Worm (Caenorhabditis elegans): ENCODE measurements around the gene C15H11.1.

C15H11.1 gene

DNA sequence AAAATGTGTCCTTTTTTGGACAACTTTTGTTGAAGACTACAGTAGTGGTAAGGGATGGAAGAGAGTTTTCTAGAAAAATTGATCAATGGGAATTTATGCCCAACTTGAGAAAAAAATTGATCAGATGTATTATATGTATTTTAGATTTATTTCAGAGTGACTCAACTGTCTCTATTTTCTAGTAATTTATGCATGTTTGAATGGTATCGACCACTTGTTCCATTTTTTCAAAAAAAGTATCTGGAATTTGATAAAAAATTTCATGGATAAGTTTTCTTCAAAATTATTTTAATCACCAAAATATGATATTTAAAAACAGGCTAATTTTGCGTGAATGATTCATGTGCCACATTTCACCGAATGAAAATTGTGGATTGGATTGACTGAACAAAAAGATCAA is 1.8 kb upstream of the C15H11.1 start, which contains the start of gene C15H11.10:
Gene C15H11.10 (plus strand): TSS at position 301 of the 400 bp plus-strand sequence.
- TF ChIP-seq zag-1 (tag; optimal IDR thresholded peaks at IDR 0.05) (no peak), nhr-25 (tag; optimal IDR thresholded peaks at IDR 0.05) (no peak), ztf-11 (tag; optimal IDR thresholded peaks at IDR 0.05) (no peak), nhr-76 (tag; optimal IDR thresholded peaks at IDR 0.05) (no peak), jun-1 (tag; optimal IDR thresholded peaks at IDR 0.05) (no peak), aly-2 (tag; optimal IDR thresholded peaks at IDR 0.05) (no peak), nhr-23 (tag; optimal IDR thresholded peaks at IDR 0.05) (no peak), daf-12 (tag; optimal IDR thresholded peaks at IDR 0.05) (no peak), elt-1 (tag; optimal IDR thresholded peaks at IDR 0.05) (no peak), lsy-12 (tag; optimal IDR thresholded peaks at IDR 0.05) (no peak), nhr-28 (tag; optimal IDR thresholded peaks at IDR 0.05) (no peak), hmg-11 (tag; optimal IDR thresholded peaks at IDR 0.05) (no peak), eor-1 (tag; optimal IDR thresholded peaks at IDR 0.05) (no peak), nhr-12 (tag; optimal IDR thresholded peaks at IDR 0.05) (no peak), ceh-9 (tag; optimal IDR thresholded peaks at IDR 0.05) (no peak), snpc-4 (tag; optimal IDR thresholded peaks at IDR 0.05) (no peak), nhr-43 (tag; optimal IDR thresholded peaks at IDR 0.05; ENCODE audit: poor library complexity, severe bottlenecking) (no peak), nhr-67 (tag; optimal IDR thresholded peaks at IDR 0.05) (no peak), nhr-237 (tag; optimal IDR thresholded peaks at IDR 0.05) (no peak), mdl-1 (tag; optimal IDR thresholded peaks at IDR 0.05) (no peak)

DNA sequence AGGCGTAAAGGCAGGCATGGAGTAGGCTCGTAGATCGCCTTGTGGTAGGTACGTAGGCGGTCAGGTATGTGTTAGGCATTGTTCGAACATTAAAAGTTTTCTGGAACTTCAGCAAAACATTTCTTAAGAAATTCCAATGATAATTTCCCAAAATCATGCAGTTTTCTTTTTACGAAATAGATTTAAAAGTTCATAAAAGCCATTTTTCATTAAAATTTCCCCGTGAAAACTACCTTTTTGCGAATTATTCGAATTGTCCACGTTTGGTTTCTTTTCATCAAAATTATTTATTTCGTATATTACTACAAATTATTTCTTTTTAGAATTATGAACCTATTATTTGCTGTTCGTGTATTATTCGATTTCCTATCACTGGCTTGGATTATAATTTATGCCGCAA is 1.1 kb downstream of the C15H11.1 start, which contains the start of gene C15H11.13:
Gene C15H11.13 (plus strand): TSS at position 301 of the 400 bp plus-strand sequence.
- no peak for TF ChIP-seq eor-1 (tag; optimal IDR thresholded peaks at IDR 0.05)
- no peak for TF ChIP-seq fos-1 (tag; optimal IDR thresholded peaks at IDR 0.05)
- TF ChIP-seq ceh-16 (tag; optimal IDR thresholded peaks at IDR 0.05), result no peak
- no peak for TF ChIP-seq jun-1 (tag; optimal IDR thresholded peaks at IDR 0.05)
- no peak for TF ChIP-seq nhr-237 (tag; optimal IDR thresholded peaks at IDR 0.05)
- no peak for TF ChIP-seq snpc-4 (tag; optimal IDR thresholded peaks at IDR 0.05)
- no peak for TF ChIP-seq ZK546.5 (tag; optimal IDR thresholded peaks at IDR 0.05)
- no peak for TF ChIP-seq nhr-67 (tag; optimal IDR thresholded peaks at IDR 0.05)
- TF ChIP-seq nfya-1 (tag; optimal IDR thresholded peaks at IDR 0.05; ENCODE audit: insufficient read depth), result no peak
- no peak for TF ChIP-seq hmg-11 (tag; optimal IDR thresholded peaks at IDR 0.05)
- TF ChIP-seq ztf-4 (tag; optimal IDR thresholded peaks at IDR 0.05), result no peak
- no peak for TF ChIP-seq lsy-12 (tag; optimal IDR thresholded peaks at IDR 0.05)
- TF ChIP-seq pha-4 (tag; optimal IDR thresholded peaks at IDR 0.05), result no peak
- TF ChIP-seq nhr-23 (tag; optimal IDR thresholded peaks at IDR 0.05), result no peak
- TF ChIP-seq ceh-28 (tag; optimal IDR thresholded peaks at IDR 0.05), result no peak
- TF ChIP-seq lin-39 (tag; optimal IDR thresholded peaks at IDR 0.05), result no peak
- no peak for TF ChIP-seq fkh-10 (GFP tag; optimal IDR thresholded peaks at IDR 0.05)
- TF ChIP-seq aly-2 (tag; optimal IDR thresholded peaks at IDR 0.05), result no peak
- no peak for TF ChIP-seq tbx-2 (tag; optimal IDR thresholded peaks at IDR 0.05)

DNA sequence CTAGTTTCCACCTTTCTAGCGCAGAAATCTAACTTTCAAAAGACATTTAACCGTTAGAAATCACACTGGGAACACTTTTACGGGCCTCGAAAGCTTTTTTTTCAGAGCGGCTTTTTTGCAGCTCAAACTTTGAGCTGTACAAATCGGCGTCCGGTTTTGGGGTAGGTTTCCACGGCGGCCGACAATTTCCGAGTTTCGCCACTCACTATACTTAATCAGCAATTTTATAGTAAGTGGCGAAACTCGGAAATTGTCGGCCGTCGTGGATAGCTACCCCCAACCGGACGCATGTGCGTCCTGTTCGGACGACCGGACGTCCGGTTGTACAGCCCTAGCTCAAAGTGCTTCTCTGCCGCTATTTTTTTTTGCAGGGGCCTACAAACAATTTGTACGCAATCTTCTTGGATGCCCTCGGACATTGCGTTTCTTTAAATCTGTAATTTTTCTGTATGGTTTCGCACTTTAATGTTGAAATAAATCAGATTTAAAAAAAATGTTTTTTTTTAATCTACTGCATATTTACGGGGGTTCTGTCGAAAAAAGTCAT is 2.6 kb downstream of the C15H11.1 start:
- no peak for TF ChIP-seq fkh-10 (GFP tag; optimal IDR thresholded peaks at IDR 0.05)
- no peak for TF ChIP-seq jun-1 (tag; optimal IDR thresholded peaks at IDR 0.05)
- TF ChIP-seq nhr-25 (tag; optimal IDR thresholded peaks at IDR 0.05), result no peak
- no peak for TF ChIP-seq pqm-1 (tag; optimal IDR thresholded peaks at IDR 0.05)
- no peak for TF ChIP-seq tbx-2 (tag; optimal IDR thresholded peaks at IDR 0.05)
- TF ChIP-seq zag-1 (tag; optimal IDR thresholded peaks at IDR 0.05), result no peak
- no peak for TF ChIP-seq ceh-9 (tag; optimal IDR thresholded peaks at IDR 0.05)
- TF ChIP-seq daf-12 (tag; optimal IDR thresholded peaks at IDR 0.05), result no peak
- no peak for TF ChIP-seq pha-4 (tag; optimal IDR thresholded peaks at IDR 0.05)
- no peak for TF ChIP-seq elt-3 (tag; optimal IDR thresholded peaks at IDR 0.05)
- TF ChIP-seq R02D3.7 (tag; optimal IDR thresholded peaks at IDR 0.05), result no peak
- no peak for TF ChIP-seq skn-1 (tag; optimal IDR thresholded peaks at IDR 0.05)

DNA sequence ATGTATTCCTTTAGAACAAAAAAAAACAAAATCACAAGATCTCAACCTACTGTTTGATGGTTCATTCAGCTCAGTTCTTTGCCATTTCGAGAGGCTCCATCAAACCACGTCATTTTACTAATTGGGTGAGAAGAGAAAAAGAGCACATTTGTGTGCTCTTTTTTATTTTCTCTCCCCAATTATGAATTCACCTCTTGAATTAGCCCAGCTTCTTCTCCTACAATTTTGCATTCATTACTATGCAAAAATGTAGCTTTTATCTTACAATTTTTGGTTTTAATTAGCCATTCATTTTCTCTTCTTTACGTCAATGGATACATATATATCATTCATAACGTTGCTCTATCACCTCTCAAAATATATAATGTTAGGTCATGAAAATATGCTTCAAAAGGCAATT is 12.0 kb downstream of the C15H11.1 start:
- TF ChIP-seq lsy-12 (tag; optimal IDR thresholded peaks at IDR 0.05), result no peak
- no peak for TF ChIP-seq ceh-9 (tag; optimal IDR thresholded peaks at IDR 0.05)
- TF ChIP-seq nfya-1 (tag; optimal IDR thresholded peaks at IDR 0.05; ENCODE audit: insufficient read depth), result no peak

DNA sequence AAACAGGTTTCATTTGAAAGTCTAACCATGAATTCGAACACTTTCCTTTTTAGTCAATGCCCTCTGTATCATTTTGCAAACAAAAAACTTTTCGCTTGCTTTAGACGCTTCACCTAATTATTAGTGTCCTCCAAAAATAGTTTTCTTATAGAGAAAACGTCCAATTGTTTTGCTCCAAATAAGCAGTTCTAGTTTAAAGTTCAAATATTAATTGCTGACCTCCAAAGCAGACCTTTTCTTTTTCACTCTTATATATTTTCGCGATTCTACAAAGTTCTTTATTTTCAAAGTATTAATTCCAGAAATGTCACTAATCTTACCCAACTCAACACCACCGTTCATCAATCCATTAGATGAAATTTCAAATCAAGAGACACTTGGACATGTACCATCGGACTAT is 15.2 kb downstream of the C15H11.1 start, which contains the start of gene gnrr-2:
Gene gnrr-2 (plus strand): TSS at position 301 of the 400 bp plus-strand sequence.
- TF ChIP-seq nhr-11 (tag; optimal IDR thresholded peaks at IDR 0.05) (no peak), egl-27 (tag; optimal IDR thresholded peaks at IDR 0.05) (no peak), ZK546.5 (tag; optimal IDR thresholded peaks at IDR 0.05) (no peak), nhr-43 (tag; optimal IDR thresholded peaks at IDR 0.05; ENCODE audit: poor library complexity, severe bottlenecking) (no peak), fkh-10 (GFP tag; optimal IDR thresholded peaks at IDR 0.05) (no peak), nhr-23 (tag; optimal IDR thresholded peaks at IDR 0.05) (no peak), ceh-9 (tag; optimal IDR thresholded peaks at IDR 0.05) (no peak), zag-1 (tag; optimal IDR thresholded peaks at IDR 0.05) (no peak), nfya-1 (tag; optimal IDR thresholded peaks at IDR 0.05; ENCODE audit: insufficient read depth) (no peak), nhr-237 (tag; optimal IDR thresholded peaks at IDR 0.05) (no peak), mml-1 (tag; optimal IDR thresholded peaks at IDR 0.05) (no peak), hmg-11 (tag; optimal IDR thresholded peaks at IDR 0.05) (no peak), ama-1 (optimal IDR thresholded peaks at IDR 0.05) (no peak), eor-1 (tag; optimal IDR thresholded peaks at IDR 0.05) (no peak)

Measured in whole organism, L3 larva.